Worm (Caenorhabditis elegans) whole organism, L3 larva: ENCODE measurements around the gene bath-9.

Experiments used
- ama-1 ChIP-seq: fragments of 150-350 bp; optimal IDR thresholded peaks from 2 replicates; lab custom pipeline; 2018
- lin-15B ChIP-seq: fragments of 150-350 bp; optimal IDR thresholded peaks from 2 replicates; lab custom pipeline; 2014; ENCODE audit warnings: missing biosample characterization, missing genetic modification characterization
- mdl-1 ChIP-seq: fragments of 150-350 bp; optimal IDR thresholded peaks from 2 replicates; lab custom pipeline; 2014; ENCODE audit warnings: missing biosample characterization, missing genetic modification characterization
- nhr-28 ChIP-seq: fragments of 150-350 bp; optimal IDR thresholded peaks from 2 replicates; lab custom pipeline; 2014; ENCODE audit warnings: missing biosample characterization, missing genetic modification characterization
- nhr-43 ChIP-seq: sonication (generic microtip); optimal IDR thresholded peaks from 2 replicates; lab custom pipeline; 2016; ENCODE audit warnings: mild to moderate bottlenecking, missing genetic modification characterization, missing compliant biosample characterization; ENCODE audit not compliant: poor library complexity, severe bottlenecking
- pha-4 ChIP-seq: fragments of 150-350 bp; optimal IDR thresholded peaks from 2 replicates; lab custom pipeline; 2014; ENCODE audit warnings: missing biosample characterization, missing genetic modification reagents, missing genetic modification characterization

ce11 chrII:3381510-3381909 is 4.6 kb downstream of the bath-9 start, which contains the start of gene T06D4.1:
- TF ChIP-seq lin-15B (tag; lab: Kevin White, UChicago) (no peak), pha-4 (no peak), mdl-1 (no peak), ama-1 (lab: Kevin White, UChicago) (no peak), nhr-28 (tag; lab: Kevin White, UChicago) (no peak), nhr-43 (tag; lab: Kevin White, UChicago) (no peak)
